Worm (Caenorhabditis elegans): Measurements from ENCODE around the gene str-163.

Gene str-163

ce11 chrIV:4988531-4988930 is 34.5 kb downstream of the str-163 start, which contains the start of gene E03H12.7:
TSS of gene E03H12.7 (minus strand) at chrIV:4988631.
- no peak for TF ChIP-seq ztf-22 (GFP tag; optimal IDR thresholded peaks at IDR 0.05)
- TF ChIP-seq tbp1 (GFP tag; optimal IDR thresholded peaks at IDR 0.05) = no peak
- no peak for TF ChIP-seq ztf-3 (GFP tag; optimal IDR thresholded peaks at IDR 0.05)
- no peak for TF ChIP-seq Y67H2A.10 (GFP tag; conservative IDR thresholded peaks at IDR 0.05)
- no peak for TF ChIP-seq nhr-27 (tag; optimal IDR thresholded peaks at IDR 0.05)
- no peak for TF ChIP-seq egl-18 (GFP tag; IDR thresholded peaks at IDR 0.05)
- TF ChIP-seq snpc-3.4 (tag; optimal IDR thresholded peaks at IDR 0.05) = no peak
- no peak for TF ChIP-seq F49E8.2 (tag; optimal IDR thresholded peaks at IDR 0.05; ENCODE audit: insufficient read depth)
- TF ChIP-seq madf-3 (GFP tag; IDR thresholded peaks at IDR 0.05) = no peak
- TF ChIP-seq attf-6 (GFP tag; IDR thresholded peaks at IDR 0.05) = no peak
- TF ChIP-seq fkh-3 (tag; optimal IDR thresholded peaks at IDR 0.05) = no peak
- TF ChIP-seq ceh-79 (tag; optimal IDR thresholded peaks at IDR 0.05) = no peak
- no peak for TF ChIP-seq dpl-1 (GFP tag; optimal IDR thresholded peaks at IDR 0.05)
- TF ChIP-seq cebp-1 (GFP tag; IDR thresholded peaks at IDR 0.05) = no peak
- no peak for TF ChIP-seq cebp-1 (tag; optimal IDR thresholded peaks at IDR 0.05)
- TF ChIP-seq madf-10 (tag; optimal IDR thresholded peaks at IDR 0.05) = no peak
- no peak for TF ChIP-seq ceh-40 (GFP tag; IDR thresholded peaks at IDR 0.05)
- TF ChIP-seq nfya-2 (GFP tag; IDR thresholded peaks at IDR 0.05) = no peak
- no peak for TF ChIP-seq die-1 (tag; optimal IDR thresholded peaks at IDR 0.05)
- TF ChIP-seq K12H6.12 (tag; optimal IDR thresholded peaks at IDR 0.05) = no peak
- TF ChIP-seq him-1 (tag; optimal IDR thresholded peaks at IDR 0.05) = no peak

DNA sequence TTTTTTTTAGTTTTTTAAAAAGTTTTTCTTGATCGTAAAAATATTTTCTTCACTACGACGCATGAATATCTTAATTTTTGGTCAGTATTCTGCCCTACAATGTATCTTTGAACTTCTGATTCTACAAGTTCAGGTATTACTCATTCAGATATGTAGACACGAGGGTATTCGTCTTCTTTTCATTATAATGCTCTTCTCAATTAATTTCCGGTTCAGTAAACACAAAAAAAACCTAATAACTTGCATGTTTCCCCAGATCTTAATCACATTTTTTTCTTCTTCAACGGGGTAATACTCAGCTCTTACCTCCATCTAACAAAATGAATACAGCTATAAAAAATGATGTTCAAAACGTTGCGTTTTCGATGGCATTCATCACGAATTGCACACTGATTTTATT is 38.1 kb downstream of the str-163 start, which contains the start of gene str-162:
Gene str-162, plus strand, starts transcription at position 301 of the 400 bp plus-strand sequence.
- TF ChIP-seq ceh-91 (GFP tag; IDR thresholded peaks at IDR 0.05) (no peak), chd-7 (tag; optimal IDR thresholded peaks at IDR 0.05) (no peak), zfh-2 (GFP tag; conservative IDR thresholded peaks at IDR 0.05) (no peak), unc-62 (GFP tag; optimal IDR thresholded peaks at IDR 0.05) (no peak), egl-18 (GFP tag; IDR thresholded peaks at IDR 0.05) (no peak), ztf-22 (GFP tag; optimal IDR thresholded peaks at IDR 0.05) (no peak), B0019.2 (GFP tag; conservative IDR thresholded peaks at IDR 0.05) (no peak)

DNA sequence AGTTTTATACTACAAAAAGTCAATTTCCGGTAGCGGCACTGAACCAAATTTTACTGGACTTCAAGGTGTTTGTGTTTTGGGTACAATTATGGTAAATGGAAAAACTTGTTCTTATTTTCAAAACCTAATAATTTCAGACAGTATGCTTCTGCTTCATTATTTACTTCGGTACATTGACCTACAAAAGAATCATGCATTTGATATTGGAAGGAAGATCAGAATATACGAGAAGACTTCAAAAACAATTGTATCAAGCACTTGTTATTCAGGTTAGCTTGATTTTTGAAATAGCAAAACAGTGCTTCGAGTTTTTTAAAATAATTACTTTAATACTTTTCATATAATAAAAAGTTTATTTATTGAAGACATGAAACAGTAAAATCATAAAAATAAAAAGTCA is 39.1 kb downstream of the str-163 start:
- no peak for TF ChIP-seq unc-62 (GFP tag; optimal IDR thresholded peaks at IDR 0.05)

DNA sequence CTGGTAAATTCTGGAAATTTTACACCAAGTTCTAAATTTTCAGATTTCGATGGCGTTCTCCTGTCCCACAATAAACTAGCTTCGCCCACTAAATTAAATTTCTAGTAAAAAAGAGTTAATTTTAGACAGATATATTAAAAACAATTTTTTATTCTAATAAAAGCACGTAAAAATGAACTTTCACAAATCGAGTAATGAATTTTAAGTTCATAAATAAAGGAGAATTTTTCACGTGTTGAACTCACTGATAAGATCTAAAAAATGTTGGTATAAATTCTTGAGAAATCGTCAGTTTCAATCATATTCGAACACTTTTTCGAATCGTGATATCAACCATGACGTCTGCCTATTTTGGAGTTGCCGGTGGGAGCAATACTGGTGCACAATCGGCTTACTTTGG is 41.9 kb downstream of the str-163 start, which contains the start of gene ssq-2:
Gene ssq-2, plus strand, starts transcription at position 301 of the 400 bp plus-strand sequence.
- no peak for TF ChIP-seq ets-4 (GFP tag; optimal IDR thresholded peaks at IDR 0.05)
- no peak for TF ChIP-seq egrh-3 (GFP tag; IDR thresholded peaks at IDR 0.05)
- TF ChIP-seq let-607 (tag; optimal IDR thresholded peaks at IDR 0.05) = no peak
- no peak for TF ChIP-seq mes-4 (tag; optimal IDR thresholded peaks at IDR 0.05)
- TF ChIP-seq madf-8 (GFP tag; conservative IDR thresholded peaks at IDR 0.05) = no peak
- no peak for TF ChIP-seq nhr-27 (tag; optimal IDR thresholded peaks at IDR 0.05)
- no peak for TF ChIP-seq T07F8.4 (tag; optimal IDR thresholded peaks at IDR 0.05)
- TF ChIP-seq hlh-12 (tag; optimal IDR thresholded peaks at IDR 0.05) = no peak
- TF ChIP-seq tbp1 (GFP tag; optimal IDR thresholded peaks at IDR 0.05) = no peak
- TF ChIP-seq xnd-1 (tag; optimal IDR thresholded peaks at IDR 0.05) = no peak
- TF ChIP-seq B0336.3 (GFP tag; IDR thresholded peaks at IDR 0.05) = no peak
- no peak for TF ChIP-seq nhr-179 (tag; optimal IDR thresholded peaks at IDR 0.05)
- no peak for TF ChIP-seq ceh-91 (GFP tag; IDR thresholded peaks at IDR 0.05)
- TF ChIP-seq dpff-1 (tag; optimal IDR thresholded peaks at IDR 0.05) = no peak

Measured in whole organism, young adult.